Worm (Caenorhabditis elegans) whole organism, midembryonic: ENCODE measurements around the gene exc-5.

ENCODE experiments used
- T22C8.4 ChIP-seq: fragments of 200-800 bp; sonication (Bioruptor generic); IDR thresholded peaks from 2 replicates; pipeline ENCODE4 v1.3.6; 2022; ENCODE audit warnings: missing genetic modification characterization, missing compliant biosample characterization
- flt-1 ChIP-seq: fragments of 200-800 bp; sonication (Bioruptor generic); IDR thresholded peaks from 2 replicates; pipeline ENCODE4 v1.3.6; 2022; ENCODE audit warnings: missing genetic modification characterization, missing compliant biosample characterization
- klf-2 ChIP-seq: fragments of 200-800 bp; sonication (Bioruptor generic); conservative IDR thresholded peaks from 2 replicates; pipeline ENCODE4 v1.3.6; 2022; ENCODE audit warnings: missing genetic modification reagents, missing genetic modification characterization, missing compliant biosample characterization
- tab-1 ChIP-seq: fragments of 200-800 bp; sonication (Bioruptor generic); IDR thresholded peaks from 2 replicates; pipeline ENCODE4 v1.3.6; 2022; ENCODE audit warnings: missing genetic modification characterization, missing compliant biosample characterization
- ztf-29 ChIP-seq: fragments of 200-800 bp; sonication (Bioruptor generic); IDR thresholded peaks from 2 replicates; pipeline ENCODE4 v1.3.6; 2022; ENCODE audit warnings: missing genetic modification reagents, missing genetic modification characterization, missing compliant biosample characterization

ce11 chrIV:8794895-8795665 is 18.4 kb downstream of the exc-5 start:
- TF ChIP-seq klf-2 (GFP tag; lab: Robert Waterston, UW) (no peak), T22C8.4 (GFP tag; lab: Robert Waterston, UW) (no peak), tab-1 (GFP tag; lab: Robert Waterston, UW) (no peak), ztf-29 (GFP tag; lab: Robert Waterston, UW) (no peak), flt-1 (GFP tag; lab: Robert Waterston, UW) (no peak)
